Worm (Caenorhabditis elegans) whole organism, mixed stage, embryonic: Measurements from ENCODE around the gene mip-2.

Experiments used
- elt-1 ChIP-seq: sonication (generic microtip); optimal IDR thresholded peaks from 2 replicates; lab custom pipeline; 2017; ENCODE audit warnings: missing genetic modification characterization, mild to moderate bottlenecking, missing compliant biosample characterization, antibody characterized with exemption, moderate library complexity, borderline replicate concordance; ENCODE audit not compliant: insufficient read depth
- elt-3 ChIP-seq: fragments of 150-350 bp; optimal IDR thresholded peaks from 2 replicates; lab custom pipeline; 2014; ENCODE audit warnings: missing biosample characterization, missing genetic modification characterization
- nhr-237 ChIP-seq: fragments of 150-350 bp; optimal IDR thresholded peaks from 2 replicates; lab custom pipeline; 2014; ENCODE audit warnings: missing biosample characterization, missing genetic modification characterization
- pha-4 ChIP-seq: fragments of 150-350 bp; optimal IDR thresholded peaks from 2 replicates; lab custom pipeline; 2018; ENCODE audit warnings: missing biosample characterization, missing genetic modification reagents, missing genetic modification characterization
- unc-39 ChIP-seq: fragments of 150-350 bp; optimal IDR thresholded peaks from 2 replicates; lab custom pipeline; 2014; ENCODE audit warnings: missing biosample characterization, missing genetic modification characterization
- unc-62 ChIP-seq: fragments of 150-350 bp; optimal IDR thresholded peaks from 2 replicates; lab custom pipeline; 2014; ENCODE audit warnings: missing biosample characterization, missing genetic modification reagents, missing genetic modification characterization
- ztf-11 ChIP-seq: fragments of 150-350 bp; optimal IDR thresholded peaks from 2 replicates; lab custom pipeline; 2014; ENCODE audit warnings: missing biosample characterization, missing genetic modification characterization

DNA sequence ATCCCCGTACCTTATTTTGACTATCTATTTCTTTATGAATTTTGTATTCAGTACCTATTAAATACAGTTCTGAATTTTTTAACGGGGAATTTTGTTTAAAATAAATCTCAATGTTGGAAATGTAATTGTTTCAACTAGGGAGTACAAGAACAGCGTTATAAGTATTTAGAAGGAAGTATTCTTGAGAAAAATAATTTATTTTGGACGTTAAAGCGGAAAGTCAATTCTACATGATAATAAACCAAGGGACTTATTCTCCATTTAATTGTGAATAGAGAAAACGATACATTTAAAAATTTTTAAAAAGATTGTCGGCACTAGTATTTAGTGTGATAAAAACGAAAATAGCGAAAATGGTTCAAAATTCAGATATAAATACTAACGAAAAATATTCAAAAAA is 2.6 kb downstream of the mip-2 start:
- TF ChIP-seq nhr-237 (tag; lab: Kevin White, UChicago) = no peak
- TF ChIP-seq unc-39 (tag; lab: Kevin White, UChicago) = no peak
- TF ChIP-seq ztf-11 = no peak
- no peak for TF ChIP-seq pha-4 (tag; lab: Kevin White, UChicago)
- TF ChIP-seq unc-62 (GFP tag; lab: Kevin White, UChicago) = no peak
- no peak for TF ChIP-seq elt-3 (tag; lab: Kevin White, UChicago)
- no peak for TF ChIP-seq elt-1 (tag; lab: Kevin White, UChicago)
